Worm (Caenorhabditis elegans) whole organism, L4/young adult: Measurements from ENCODE around the gene K10H10.4.

Source experiments
- W03F9.2 ChIP-seq: fragments of 150-350 bp; optimal IDR thresholded peaks from 2 replicates; lab custom pipeline; 2014; ENCODE audit warnings: missing biosample characterization, missing genetic modification characterization
- him-1 ChIP-seq: sonication (generic microtip); optimal IDR thresholded peaks from 2 replicates; lab custom pipeline; 2016; ENCODE audit warnings: missing genotype, missing genetic modification reagents, missing genetic modification characterization, missing compliant biosample characterization

ce11 chrII:14479583-14480245, 20.5 kb upstream of the K10H10.4 start, which contains the start of gene C13B4.1:
- no peak for TF ChIP-seq him-1
- no peak for TF ChIP-seq W03F9.2 (tag; lab: Kevin White, UChicago)
